Fruit fly (Drosophila melanogaster): ENCODE measurements around the gene X11L.

dm6 chrX:17624223-17624982, 25.0 kb downstream of the X11L start:
- no peak for TF ChIP-seq Myc (optimal IDR thresholded peaks at IDR 0.05)
- no peak for TF ChIP-seq h (optimal IDR thresholded peaks at IDR 0.05)
- TF ChIP-seq Sin3A (optimal IDR thresholded peaks at IDR 0.05) = no peak
- TF ChIP-seq ttk (optimal IDR thresholded peaks at IDR 0.05) = no peak
- no peak for TF ChIP-seq insv (optimal IDR thresholded peaks at IDR 0.05)

All from Kc167 (cell line).